Fruit fly (Drosophila melanogaster): ENCODE results near the gene Pcyt2.

DNA sequence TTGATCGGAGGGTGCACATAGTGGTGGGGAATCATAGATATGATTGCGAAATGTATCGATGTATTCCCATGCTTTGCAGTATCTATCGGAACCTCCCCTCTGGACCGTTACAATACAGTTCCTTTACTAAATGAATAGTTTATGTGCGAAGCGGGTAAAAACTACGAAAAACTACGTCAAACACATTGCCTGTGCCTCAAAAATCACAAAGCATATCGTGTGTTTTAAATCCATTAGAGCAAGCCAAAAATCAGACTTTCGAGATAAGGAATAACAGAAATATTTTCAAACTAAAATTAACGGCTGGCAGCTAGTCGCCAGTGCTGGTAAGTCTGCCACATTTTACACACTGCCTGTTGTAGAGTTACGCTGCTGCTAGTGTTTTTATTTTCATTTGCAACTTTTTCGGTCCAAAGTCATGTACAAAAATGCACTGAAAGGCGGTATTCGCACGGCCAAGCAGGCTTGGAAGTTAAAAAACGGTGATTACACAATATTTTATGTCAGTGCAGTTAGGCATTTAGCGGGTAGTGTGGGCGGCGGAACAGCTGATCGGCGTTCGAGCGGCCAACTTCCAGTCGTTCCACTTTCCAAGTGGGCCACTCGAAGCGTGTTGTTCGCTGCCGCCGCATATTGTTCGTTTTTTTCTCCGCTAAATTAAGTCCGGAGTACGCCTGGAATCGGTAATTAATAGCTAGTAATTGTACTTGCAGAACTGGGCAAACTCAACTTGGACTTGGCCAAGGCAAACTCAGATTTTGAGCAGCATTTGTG, 35.8 kb upstream of the Pcyt2 start:
- TF ChIP-seq HLH106 (tag; optimal IDR thresholded peaks at IDR 0.05) (peak; percentile 36), Hr78 (GFP tag; optimal IDR thresholded peaks at IDR 0.05) (no peak), usp (GFP tag; optimal IDR thresholded peaks at IDR 0.05) (no peak), h (GFP tag; optimal IDR thresholded peaks at IDR 0.05) (peak; percentile 81), pan (optimal IDR thresholded peaks at IDR 0.05) (no peak), Dfd (GFP tag; optimal IDR thresholded peaks at IDR 0.05) (no peak), Vsx2 (GFP tag; optimal IDR thresholded peaks at IDR 0.05; ENCODE audit: partially characterized antibody) (no peak), GATAd (GFP tag; optimal IDR thresholded peaks at IDR 0.05) (peak; percentile 51), Dif (GFP tag; optimal IDR thresholded peaks at IDR 0.05; ENCODE audit: partially characterized antibody) (peak; percentile 12), Hr83 (GFP tag; optimal IDR thresholded peaks at IDR 0.05; ENCODE audit: poor library complexity, severe bottlenecking) (peak; percentile 71)

Data from whole organism, wandering third instar larva.